Fruit fly (Drosophila melanogaster) whole organism, pupa: Measurements from ENCODE around the gene CG14416.

Experiments used
- CG4496 ChIP-seq: fragments of 200-800 bp; sonication (Bioruptor generic); IDR thresholded peaks from 3 replicates; pipeline ENCODE4 v1.3.6; 2022; ENCODE audit warnings: missing biosample characterization, missing genetic modification characterization
- gl ChIP-seq: fragments of 200-800 bp; sonication (Bioruptor generic); optimal IDR thresholded peaks from 2 replicates; lab custom pipeline; 2018; ENCODE audit warnings: missing biosample characterization, mild to moderate bottlenecking, missing genetic modification characterization

dm6 chrX:2877070-2877469 is 4.4 kb upstream of the CG14416 start:
- TF ChIP-seq CG4496 (GFP tag; lab: Robert Waterston, UW): no peak
- TF ChIP-seq gl (tag; lab: Kevin White, UChicago): no peak
